Fruit fly (Drosophila melanogaster) whole organism, embryonic: Measurements from ENCODE around the gene CG16959.

Source experiments
- CG10209 ChIP-seq: fragments of 200-800 bp; sonication (Bioruptor generic); optimal IDR thresholded peaks from 3 replicates; lab custom pipeline; 2017; ENCODE audit warnings: missing biosample characterization, mild to moderate bottlenecking, missing genetic modification characterization, missing genetic modification reagents
- CG10979 ChIP-seq: fragments of 200-800 bp; sonication (Bioruptor generic); optimal IDR thresholded peaks from 2 replicates; lab custom pipeline; 2018; ENCODE audit warnings: missing biosample characterization, mild to moderate bottlenecking, missing genetic modification characterization, moderate library complexity
- CG11398 ChIP-seq: fragments of 200-800 bp; sonication (Bioruptor generic); optimal IDR thresholded peaks from 2 replicates; lab custom pipeline; 2016; ENCODE audit warnings: missing biosample characterization, missing genetic modification characterization
- CG11560 ChIP-seq: fragments of 200-800 bp; sonication (Bioruptor generic); IDR thresholded peaks from 3 replicates; pipeline ENCODE4 v1.3.6; 2022; ENCODE audit warnings: missing biosample characterization, missing genetic modification characterization
- CG12104 ChIP-seq: fragments of 200-800 bp; sonication (Bioruptor generic); optimal IDR thresholded peaks from 3 replicates; lab custom pipeline; 2016; ENCODE audit warnings: missing biosample characterization, missing genetic modification characterization
- CG12219 ChIP-seq: fragments of 200-800 bp; sonication (Bioruptor generic); optimal IDR thresholded peaks from 3 replicates; lab custom pipeline; 2018; ENCODE audit warnings: missing biosample characterization, mild to moderate bottlenecking, missing genetic modification characterization
- CG1233 ChIP-seq: fragments of 200-800 bp; sonication (Bioruptor generic); optimal IDR thresholded peaks from 4 replicates; lab custom pipeline; 2018; ENCODE audit warnings: missing biosample characterization, mild to moderate bottlenecking, missing genetic modification characterization
- CG13123 ChIP-seq: fragments of 200-800 bp; sonication (Bioruptor generic); optimal IDR thresholded peaks from 2 replicates; lab custom pipeline; 2016; ENCODE audit warnings: missing biosample characterization, missing genetic modification characterization
- CG13296 ChIP-seq: fragments of 200-800 bp; sonication (Bioruptor generic); optimal IDR thresholded peaks from 3 replicates; lab custom pipeline; 2018; ENCODE audit warnings: missing biosample characterization, mild to moderate bottlenecking, missing genetic modification characterization
- CG14710 ChIP-seq: fragments of 200-800 bp; sonication (Bioruptor generic); optimal IDR thresholded peaks from 3 replicates; lab custom pipeline; 2019; ENCODE audit warnings: missing biosample characterization, mild to moderate bottlenecking, missing genetic modification characterization, moderate library complexity
- CG1529 ChIP-seq: fragments of 200-800 bp; sonication (Bioruptor generic); optimal IDR thresholded peaks from 3 replicates; lab custom pipeline; 2018; ENCODE audit warnings: missing biosample characterization, missing genetic modification characterization
- CG16813 ChIP-seq: fragments of 200-800 bp; sonication (Bioruptor generic); IDR thresholded peaks from 3 replicates; pipeline ENCODE4 v1.3.6; 2022; ENCODE audit warnings: missing biosample characterization, missing genetic modification characterization; ENCODE audit not compliant: partially characterized antibody
- CG16863 ChIP-seq: fragments of 200-800 bp; sonication (Bioruptor generic); optimal IDR thresholded peaks from 3 replicates; lab custom pipeline; 2016; ENCODE audit warnings: missing biosample characterization, missing genetic modification characterization
- CG17612 ChIP-seq: fragments of 200-800 bp; sonication (Bioruptor generic); IDR thresholded peaks from 2 replicates; pipeline ENCODE4 v1.3.6; 2022; ENCODE audit warnings: missing biosample characterization, missing genetic modification characterization
- CG1792 ChIP-seq: fragments of 200-800 bp; sonication (Bioruptor generic); optimal IDR thresholded peaks from 2 replicates; lab custom pipeline; 2016; ENCODE audit warnings: missing biosample characterization, missing genetic modification characterization
- CG2678 ChIP-seq: fragments of 200-800 bp; sonication (Bioruptor generic); optimal IDR thresholded peaks from 3 replicates; lab custom pipeline; 2019; ENCODE audit warnings: missing biosample characterization, mild to moderate bottlenecking, missing genetic modification characterization, moderate library complexity
- CG2875 ChIP-seq: fragments of 200-800 bp; sonication (Bioruptor generic); optimal IDR thresholded peaks from 2 replicates; lab custom pipeline; 2017; ENCODE audit warnings: missing biosample characterization, mild to moderate bottlenecking, missing genetic modification characterization, missing genetic modification reagents
- CG2889 ChIP-seq: fragments of 200-800 bp; sonication (Bioruptor generic); IDR thresholded peaks from 3 replicates; pipeline ENCODE4 v1.3.6; 2022; ENCODE audit warnings: missing biosample characterization, missing genetic modification characterization
- CG42726 ChIP-seq: fragments of 200-800 bp; sonication (Bioruptor generic); IDR thresholded peaks from 2 replicates; pipeline ENCODE4 v1.3.6; 2022; ENCODE audit warnings: missing biosample characterization, missing genetic modification characterization; ENCODE audit not compliant: partially characterized antibody
- CG4328 ChIP-seq: fragments of 200-800 bp; sonication (Bioruptor generic); optimal IDR thresholded peaks from 3 replicates; lab custom pipeline; 2017; ENCODE audit warnings: missing biosample characterization, missing genetic modification reagents, missing genetic modification characterization
- CG7372 ChIP-seq: fragments of 200-800 bp; sonication (Bioruptor generic); IDR thresholded peaks from 2 replicates; pipeline ENCODE4 v1.3.6; 2022; ENCODE audit warnings: missing biosample characterization, missing genetic modification characterization
- CG7987 ChIP-seq: fragments of 200-800 bp; sonication (Bioruptor generic); optimal IDR thresholded peaks from 2 replicates; lab custom pipeline; 2018; ENCODE audit warnings: missing biosample characterization, mild to moderate bottlenecking, missing genetic modification characterization, moderate library complexity
- CG8765 ChIP-seq: fragments of 200-800 bp; sonication (Bioruptor generic); IDR thresholded peaks from 2 replicates; pipeline ENCODE4 v1.3.6; 2022; ENCODE audit warnings: missing biosample characterization, missing genetic modification characterization
- CG8944 ChIP-seq: fragments of 200-800 bp; sonication (Bioruptor generic); optimal IDR thresholded peaks from 3 replicates; lab custom pipeline; 2016; ENCODE audit warnings: missing biosample characterization, missing genetic modification characterization
- CG9609 ChIP-seq: fragments of 200-800 bp; sonication (Bioruptor generic); optimal IDR thresholded peaks from 3 replicates; lab custom pipeline; 2016; ENCODE audit warnings: missing biosample characterization, missing genetic modification characterization
- D19B ChIP-seq: fragments of 200-800 bp; sonication (Bioruptor generic); optimal IDR thresholded peaks from 2 replicates; lab custom pipeline; 2017; ENCODE audit warnings: missing biosample characterization, mild to moderate bottlenecking, missing genetic modification characterization
- Dbx ChIP-seq: fragments of 200-800 bp; sonication (Bioruptor generic); IDR thresholded peaks from 3 replicates; pipeline ENCODE4 v1.3.6; 2022; ENCODE audit warnings: missing biosample characterization, missing genetic modification characterization
- Dip3 ChIP-seq: fragments of 200-800 bp; sonication (Bioruptor generic); optimal IDR thresholded peaks from 3 replicates; lab custom pipeline; 2016; ENCODE audit warnings: missing biosample characterization, missing genetic modification characterization
- H15 ChIP-seq: fragments of 200-800 bp; sonication (Bioruptor generic); IDR thresholded peaks from 3 replicates; pipeline ENCODE4 v1.3.6; 2022; ENCODE audit warnings: missing biosample characterization, missing genetic modification characterization
- HHEX ChIP-seq: fragments of 200-800 bp; sonication (Bioruptor generic); optimal IDR thresholded peaks from 3 replicates; lab custom pipeline; 2017; ENCODE audit warnings: missing biosample characterization, mild to moderate bottlenecking, missing genetic modification characterization, missing genetic modification reagents
- Hr3 ChIP-seq: fragments of 200-800 bp; sonication (Bioruptor generic); optimal IDR thresholded peaks from 3 replicates; lab custom pipeline; 2016; ENCODE audit warnings: missing biosample characterization, missing genetic modification characterization
- MESR4 ChIP-seq: fragments of 200-800 bp; sonication (Bioruptor generic); optimal IDR thresholded peaks from 2 replicates; lab custom pipeline; 2018; ENCODE audit warnings: missing biosample characterization, mild to moderate bottlenecking, missing genetic modification characterization, moderate library complexity
- Oli ChIP-seq: fragments of 200-800 bp; sonication (Bioruptor generic); optimal IDR thresholded peaks from 2 replicates; lab custom pipeline; 2018; ENCODE audit warnings: missing biosample characterization, mild to moderate bottlenecking, missing genetic modification characterization, moderate library complexity
- Opbp ChIP-seq: fragments of 200-800 bp; sonication (Bioruptor generic); IDR thresholded peaks from 3 replicates; pipeline ENCODE4 v1.3.6; 2022; ENCODE audit warnings: missing biosample characterization, missing genetic modification characterization; ENCODE audit not compliant: partially characterized antibody
- Pdp1 ChIP-seq, 2 experiments: fragments of 200-800 bp; sonication (Bioruptor generic); optimal IDR thresholded peaks; 3 replicates each; lab custom pipeline; 2016; ENCODE audit warnings: missing biosample characterization in 2 of 2, missing genetic modification characterization in 2 of 2, mild to moderate bottlenecking in 1 of 2, moderate library complexity in 1 of 2
- Poxn ChIP-seq: fragments of 200-800 bp; sonication (Bioruptor generic); IDR thresholded peaks from 2 replicates; pipeline ENCODE4 v1.3.6; 2022; ENCODE audit warnings: missing biosample characterization, missing genetic modification characterization
- chm ChIP-seq: fragments of 200-800 bp; sonication (Bioruptor generic); IDR thresholded peaks from 2 replicates; pipeline ENCODE4 v1.3.6; 2022; ENCODE audit warnings: missing biosample characterization, missing genetic modification characterization
- crc ChIP-seq: fragments of 200-800 bp; sonication (Bioruptor generic); optimal IDR thresholded peaks from 2 replicates; lab custom pipeline; 2016; ENCODE audit warnings: missing biosample characterization, missing genetic modification characterization
- da ChIP-seq: fragments of 200-800 bp; sonication (Bioruptor generic); optimal IDR thresholded peaks from 2 replicates; lab custom pipeline; 2016; ENCODE audit warnings: missing biosample characterization, missing genetic modification characterization
- dan ChIP-seq: fragments of 200-800 bp; sonication (Bioruptor generic); IDR thresholded peaks from 2 replicates; pipeline ENCODE4 v1.3.6; 2022; ENCODE audit warnings: missing biosample characterization, missing genetic modification characterization
- disco-r ChIP-seq: fragments of 200-800 bp; sonication (Bioruptor generic); optimal IDR thresholded peaks from 2 replicates; lab custom pipeline; 2016; ENCODE audit warnings: missing biosample characterization, missing genetic modification characterization
- dysf ChIP-seq: fragments of 200-800 bp; sonication (Bioruptor generic); IDR thresholded peaks from 3 replicates; pipeline ENCODE4 v1.3.6; 2022; ENCODE audit warnings: missing biosample characterization, missing genetic modification characterization
- ftz-f1 ChIP-seq: fragments of 200-800 bp; sonication (Bioruptor generic); optimal IDR thresholded peaks from 2 replicates; lab custom pipeline; 2016; ENCODE audit warnings: missing biosample characterization, missing genetic modification characterization
- hth ChIP-seq: fragments of >200 bp; optimal IDR thresholded peaks from 2 replicates; lab custom pipeline; 2017; ENCODE audit warnings: inconsistent platforms
- odd ChIP-seq: fragments of 200-800 bp; sonication (Bioruptor generic); optimal IDR thresholded peaks from 2 replicates; lab custom pipeline; 2017; ENCODE audit warnings: missing biosample characterization, mild to moderate bottlenecking, missing genetic modification characterization
- pb ChIP-seq: fragments of 200-800 bp; sonication (Bioruptor generic); optimal IDR thresholded peaks from 3 replicates; lab custom pipeline; 2016; ENCODE audit warnings: missing biosample characterization, missing genetic modification characterization
- ro ChIP-seq: fragments of 200-800 bp; sonication (Bioruptor generic); IDR thresholded peaks from 2 replicates; pipeline ENCODE4 v1.3.6; 2022; ENCODE audit warnings: missing biosample characterization, missing genetic modification characterization
- stc ChIP-seq: fragments of 200-800 bp; sonication (Bioruptor generic); IDR thresholded peaks from 2 replicates; pipeline ENCODE4 v1.3.6; 2022; ENCODE audit warnings: missing biosample characterization, missing genetic modification characterization
- vfl ChIP-seq: fragments of 200-800 bp; sonication (Bioruptor generic); optimal IDR thresholded peaks from 2 replicates; lab custom pipeline; 2016; ENCODE audit warnings: missing biosample characterization, missing genetic modification characterization
- zfh2 ChIP-seq: fragments of 200-800 bp; sonication (Bioruptor generic); optimal IDR thresholded peaks from 2 replicates; lab custom pipeline; 2016; ENCODE audit warnings: missing biosample characterization, missing genetic modification characterization

Gene CG16959

dm6 chr3L:15098659-15099512 is 26.2 kb downstream of the CG16959 start (continued):
- TF ChIP-seq CG12104 = peak; percentile 80
- TF ChIP-seq CG8944 (GFP tag; lab: Kevin White, UChicago) = no peak
- TF ChIP-seq CG16863 (GFP tag; lab: Kevin White, UChicago) = no peak
- peak; percentile 19 for TF ChIP-seq CG1792 (GFP tag; lab: Kevin White, UChicago)
- peak; percentile 64 for TF ChIP-seq Hr3 (GFP tag; lab: Kevin White, UChicago)
- peak; percentile 62 for TF ChIP-seq ro
- no peak for TF ChIP-seq hth (lab: Kevin White, UChicago)
- TF ChIP-seq Dbx (GFP tag; lab: Robert Waterston, UW) = peak; percentile 75
- peak; percentile 82 for TF ChIP-seq dysf (GFP tag; lab: Robert Waterston, UW)
- no peak for TF ChIP-seq CG17612
- TF ChIP-seq stc (GFP tag; lab: Robert Waterston, UW) = peak; percentile 93
- TF ChIP-seq da (GFP tag; lab: Kevin White, UChicago) = no peak
- TF ChIP-seq CG7987 (GFP tag; lab: Kevin White, UChicago) = peak; percentile 67
- peak; percentile 97 for TF ChIP-seq CG2678 (tag; lab: Kevin White, UChicago)
- peak; percentile 95 for TF ChIP-seq CG13296 (GFP tag; lab: Kevin White, UChicago)
- peak; percentile 82 for TF ChIP-seq CG4328 (GFP tag; lab: Kevin White, UChicago)
- TF ChIP-seq CG11560 (tag; lab: Robert Waterston, UW) = no peak
- no peak for TF ChIP-seq Poxn (GFP tag; lab: Robert Waterston, UW)
- TF ChIP-seq disco-r = peak; percentile 12
- TF ChIP-seq CG7372 (GFP tag; lab: Robert Waterston, UW) = peak; percentile 67; the same call in 1 of the 2 replicates
- TF ChIP-seq CG1529 (GFP tag; lab: Kevin White, UChicago) = peak; percentile 64
- TF ChIP-seq CG10209 (GFP tag; lab: Kevin White, UChicago) = peak; percentile 74
- TF ChIP-seq odd = peak; percentile 81
- no peak for TF ChIP-seq CG11398 (GFP tag; lab: Kevin White, UChicago)
- TF ChIP-seq CG13123 (GFP tag; lab: Kevin White, UChicago) = peak; percentile 4
- TF ChIP-seq CG12219 (GFP tag; lab: Kevin White, UChicago) = peak; percentile 54
- no peak for TF ChIP-seq CG42726 (GFP tag; lab: Robert Waterston, UW)
- no peak for TF ChIP-seq chm (GFP tag; lab: Robert Waterston, UW)
- no peak for TF ChIP-seq vfl (GFP tag; lab: Kevin White, UChicago)
- no peak for TF ChIP-seq CG8765 (GFP tag; lab: Robert Waterston, UW)
- 0 out of 3 replicates have a peak, but pooled peaks have one; percentile 8 for TF ChIP-seq CG2889
- peak; percentile 3 for TF ChIP-seq CG9609 (GFP tag; lab: Kevin White, UChicago)
- peak; percentile 80 for TF ChIP-seq Oli (tag; lab: Kevin White, UChicago)
- peak; percentile 97 for TF ChIP-seq CG10979 (tag; lab: Kevin White, UChicago)
- TF ChIP-seq CG2875 (GFP tag; lab: Kevin White, UChicago) = peak; percentile 87
- TF ChIP-seq Opbp (GFP tag; lab: Robert Waterston, UW) = no peak
- no peak for TF ChIP-seq Dip3 (GFP tag; lab: Kevin White, UChicago)
- peak; percentile 93 for TF ChIP-seq CG1233
- TF ChIP-seq Pdp1 (GFP tag; optimal IDR thresholded peaks at IDR 0.05; lab: Kevin White, UChicago) = no peak
- peak; percentile 52 for TF ChIP-seq D19B
- no peak for TF ChIP-seq ftz-f1 (GFP tag; lab: Kevin White, UChicago)
- TF ChIP-seq MESR4 = no peak
- no peak for TF ChIP-seq zfh2 (GFP tag; lab: Kevin White, UChicago)
- peak; percentile 52 for TF ChIP-seq pb (GFP tag; lab: Kevin White, UChicago)
- peak; percentile 97 for TF ChIP-seq CG14710 (tag; lab: Kevin White, UChicago)
- TF ChIP-seq HHEX (GFP tag; lab: Kevin White, UChicago) = peak; percentile 87
- TF ChIP-seq crc (GFP tag; lab: Kevin White, UChicago) = no peak
- no peak for TF ChIP-seq dan
- peak; percentile 66; the same call in 2 of the 3 replicates for TF ChIP-seq H15 (GFP tag; lab: Robert Waterston, UW)
- TF ChIP-seq CG16813 (GFP tag; lab: Robert Waterston, UW) = no peak
